Worm (Caenorhabditis elegans): ENCODE measurements around the gene T24H7.9.

Gene T24H7.9

ce11 chrII:6269805-6270414 lies 34.6 kb upstream of the T24H7.9 start, which contains the start of gene F13H8.2 (continued):
- peak; percentile 92 for TF ChIP-seq pbrm-1 (GFP tag; IDR thresholded peaks at IDR 0.05)
- no peak for TF ChIP-seq mes-4 (tag; optimal IDR thresholded peaks at IDR 0.05)
- TF ChIP-seq dox-1 (GFP tag; IDR thresholded peaks at IDR 0.05) = peak; percentile 96
- peak; percentile 95 for TF ChIP-seq F23B12.7 (tag; optimal IDR thresholded peaks at IDR 0.05; ENCODE audit: insufficient read depth)
- TF ChIP-seq attf-3 (GFP tag; conservative IDR thresholded peaks at IDR 0.05) = peak; percentile 79
- no peak for TF ChIP-seq xnd-1 (tag; optimal IDR thresholded peaks at IDR 0.05)
- no peak for TF ChIP-seq athp-1 (tag; optimal IDR thresholded peaks at IDR 0.05)
- no peak for TF ChIP-seq snpc-1.1 (tag; optimal IDR thresholded peaks at IDR 0.05; ENCODE audit: insufficient read depth)
- peak; percentile 61; the same call in 1 of the 2 replicates for TF ChIP-seq Y53G8AR.9 (GFP tag; conservative IDR thresholded peaks at IDR 0.05)
- TF ChIP-seq him-1 (tag; optimal IDR thresholded peaks at IDR 0.05) = peak; percentile 19
- no peak for TF ChIP-seq nhr-179 (tag; optimal IDR thresholded peaks at IDR 0.05)
- no peak for TF ChIP-seq hlh-26 (GFP tag; conservative IDR thresholded peaks at IDR 0.05)
- TF ChIP-seq ceh-27 (GFP tag; optimal IDR thresholded peaks at IDR 0.05) = peak; percentile 69
- TF ChIP-seq Y56A3A.18 (GFP tag; IDR thresholded peaks at IDR 0.05) = 0 out of 2 replicates have a peak, but pooled peaks have one; percentile 69
- TF ChIP-seq nfya-1 (tag; optimal IDR thresholded peaks at IDR 0.05; ENCODE audit: borderline replicate concordance, insufficient read depth) = no peak
- TF ChIP-seq die-1 (tag; optimal IDR thresholded peaks at IDR 0.05) = no peak
- TF ChIP-seq lin-54 (GFP tag; optimal IDR thresholded peaks at IDR 0.05) = peak; percentile 96
- TF ChIP-seq lin-35 (GFP tag; optimal IDR thresholded peaks at IDR 0.05) = peak in 2 of 3 experiments; percentile 24 to 94
- TF ChIP-seq ztf-22 (GFP tag; optimal IDR thresholded peaks at IDR 0.05) = no peak
- TF ChIP-seq ztf-18 (tag; optimal IDR thresholded peaks at IDR 0.05) = peak; percentile 56
- TF ChIP-seq K12H6.12 (tag; optimal IDR thresholded peaks at IDR 0.05) = peak; percentile 35
- no peak for TF ChIP-seq nhr-120 (GFP tag; IDR thresholded peaks at IDR 0.05)
- peak; percentile 82 for TF ChIP-seq madf-6 (GFP tag; IDR thresholded peaks at IDR 0.05)
- TF ChIP-seq B0336.3 (GFP tag; IDR thresholded peaks at IDR 0.05) = no peak; the same call in 1 of the 2 replicates
- TF ChIP-seq F57C9.4 (tag; optimal IDR thresholded peaks at IDR 0.05) = no peak
- no peak for TF ChIP-seq lin-26 (GFP tag; IDR thresholded peaks at IDR 0.05)
- peak; percentile 73 for TF ChIP-seq F33H1.4 (GFP tag; IDR thresholded peaks at IDR 0.05)
- no peak for TF ChIP-seq B0035.1 (tag; optimal IDR thresholded peaks at IDR 0.05)
- 0 out of 2 replicates have a peak, but pooled peaks have one; percentile 15 for TF ChIP-seq madf-3 (GFP tag; IDR thresholded peaks at IDR 0.05)
- TF ChIP-seq rcor-1 (GFP tag; IDR thresholded peaks at IDR 0.05) = peak; percentile 92
- no peak for TF ChIP-seq ztf-3 (GFP tag; optimal IDR thresholded peaks at IDR 0.05)
- no peak for TF ChIP-seq sea-2 (GFP tag; IDR thresholded peaks at IDR 0.05)
- peak; percentile 68 for TF ChIP-seq dpl-1 (GFP tag; optimal IDR thresholded peaks at IDR 0.05)
- no peak for TF ChIP-seq ceh-79 (tag; optimal IDR thresholded peaks at IDR 0.05)
- no peak for TF ChIP-seq F52B5.7 (tag; optimal IDR thresholded peaks at IDR 0.05)
- no peak for TF ChIP-seq lag-1 (GFP tag; IDR thresholded peaks at IDR 0.05)
- peak; percentile 94 for TF ChIP-seq D2030.7 (GFP tag; IDR thresholded peaks at IDR 0.05)
- no peak for TF ChIP-seq lsy-27 (tag; optimal IDR thresholded peaks at IDR 0.05; ENCODE audit: borderline replicate concordance, insufficient read depth)
- no peak for TF ChIP-seq ceh-58 (GFP tag; IDR thresholded peaks at IDR 0.05)
- no peak for TF ChIP-seq tbx-9 (tag; optimal IDR thresholded peaks at IDR 0.05; ENCODE audit: borderline replicate concordance)
- TF ChIP-seq ets-4 (GFP tag; optimal IDR thresholded peaks at IDR 0.05) = no peak
- no peak for TF ChIP-seq sptf-2 (GFP tag; optimal IDR thresholded peaks at IDR 0.05)
- TF ChIP-seq rpc-1 (optimal IDR thresholded peaks at IDR 0.05) = no peak
- no peak for TF ChIP-seq rpc-1 (tag; optimal IDR thresholded peaks at IDR 0.05)
- peak; percentile 68 for TF ChIP-seq madf-8 (GFP tag; conservative IDR thresholded peaks at IDR 0.05)
- TF ChIP-seq snpc-3.4 (tag; optimal IDR thresholded peaks at IDR 0.05) = no peak
- no peak for TF ChIP-seq nfya-2 (GFP tag; IDR thresholded peaks at IDR 0.05)
